Worm (Caenorhabditis elegans) whole organism, L2 larva: ENCODE measurements around the gene nep-12.

Experiments used
- C34F6.9 ChIP-seq: fragments of 150-350 bp; optimal IDR thresholded peaks from 2 replicates; lab custom pipeline; 2014; ENCODE audit warnings: missing biosample characterization, missing genetic modification characterization
- R02D3.7 ChIP-seq: fragments of 150-350 bp; optimal IDR thresholded peaks from 2 replicates; lab custom pipeline; 2014; ENCODE audit warnings: missing biosample characterization, missing genetic modification characterization
- Y55F3AM.14 ChIP-seq: fragments of 200-800 bp; sonication (Bioruptor generic); optimal IDR thresholded peaks from 2 replicates; lab custom pipeline; 2018; ENCODE audit warnings: mild to moderate bottlenecking, missing genetic modification characterization, missing compliant biosample characterization
- ZK546.5 ChIP-seq: sonication (generic microtip); optimal IDR thresholded peaks from 2 replicates; lab custom pipeline; 2017; ENCODE audit warnings: missing biosample characterization, missing genetic modification characterization
- alr-1 ChIP-seq: fragments of 150-350 bp; optimal IDR thresholded peaks from 2 replicates; lab custom pipeline; 2014; ENCODE audit warnings: missing biosample characterization, missing genetic modification characterization
- aly-2 ChIP-seq: fragments of 150-350 bp; optimal IDR thresholded peaks from 2 replicates; lab custom pipeline; 2014; ENCODE audit warnings: missing biosample characterization, missing genetic modification characterization
- ama-1 ChIP-seq: fragments of 150-350 bp; optimal IDR thresholded peaks from 2 replicates; lab custom pipeline; 2018; ENCODE audit warnings: inconsistent platforms
- blmp-1 ChIP-seq: sonication (generic microtip); optimal IDR thresholded peaks from 2 replicates; lab custom pipeline; 2017; ENCODE audit warnings: missing genetic modification characterization, mild to moderate bottlenecking, missing compliant biosample characterization, antibody characterized with exemption, moderate library complexity; ENCODE audit not compliant: insufficient read depth
- ceh-16 ChIP-seq: fragments of 150-350 bp; optimal IDR thresholded peaks from 2 replicates; lab custom pipeline; 2014; ENCODE audit warnings: missing biosample characterization, missing genetic modification characterization
- ceh-82 ChIP-seq: fragments of 150-350 bp; optimal IDR thresholded peaks from 2 replicates; lab custom pipeline; 2014; ENCODE audit warnings: missing biosample characterization, missing genetic modification characterization
- crh-2 ChIP-seq: sonication (generic microtip); optimal IDR thresholded peaks from 2 replicates; lab custom pipeline; 2017; ENCODE audit warnings: missing biosample characterization, missing genetic modification characterization
- dmd-4 ChIP-seq: sonication (generic microtip); optimal IDR thresholded peaks from 2 replicates; lab custom pipeline; 2017; ENCODE audit warnings: missing biosample characterization, missing genetic modification characterization
- elt-3 ChIP-seq: sonication (generic microtip); optimal IDR thresholded peaks from 2 replicates; lab custom pipeline; 2017; ENCODE audit warnings: missing biosample characterization, missing genetic modification characterization
- fos-1 ChIP-seq: fragments of 150-350 bp; optimal IDR thresholded peaks from 2 replicates; lab custom pipeline; 2014; ENCODE audit warnings: missing biosample characterization, missing genetic modification characterization
- gmeb-1 ChIP-seq: fragments of 150-350 bp; optimal IDR thresholded peaks from 2 replicates; lab custom pipeline; 2014; ENCODE audit warnings: missing biosample characterization, missing genetic modification characterization
- lin-11 ChIP-seq: fragments of 150-350 bp; sonication (generic microtip); optimal IDR thresholded peaks from 2 replicates; lab custom pipeline; 2014; ENCODE audit warnings: missing biosample characterization, missing genetic modification characterization, inconsistent platforms, mixed read lengths
- lin-13 ChIP-seq: fragments of 150-350 bp; optimal IDR thresholded peaks from 2 replicates; lab custom pipeline; 2014; ENCODE audit warnings: missing biosample characterization, missing genetic modification reagents, missing genetic modification characterization
- lsy-2 ChIP-seq, 2 experiments: fragments of 150-350 bp in 1 of 2; sonication (generic microtip) in 1 of 2; optimal IDR thresholded peaks; 2 replicates each; lab custom pipeline; 2014 to 2017; ENCODE audit warnings: missing biosample characterization in 2 of 2, missing genetic modification characterization in 2 of 2
- mab-5 ChIP-seq: fragments of 150-350 bp; optimal IDR thresholded peaks from 2 replicates; lab custom pipeline; 2014; ENCODE audit warnings: missing biosample characterization, missing genetic modification characterization
- mbf-1 ChIP-seq: sonication (generic microtip); optimal IDR thresholded peaks from 2 replicates; lab custom pipeline; 2017; ENCODE audit warnings: missing biosample characterization, missing genetic modification characterization
- mdl-1 ChIP-seq, 2 experiments: fragments of 150-350 bp in 1 of 2; sonication (generic microtip) in 1 of 2; optimal IDR thresholded peaks; 2 replicates each; lab custom pipeline; 2017; ENCODE audit warnings: missing biosample characterization in 2 of 2, missing genetic modification characterization in 2 of 2
- nhr-10 ChIP-seq: sonication (generic microtip); optimal IDR thresholded peaks from 2 replicates; lab custom pipeline; 2017; ENCODE audit warnings: missing biosample characterization, missing genetic modification characterization
- nhr-11 ChIP-seq: fragments of 150-350 bp; optimal IDR thresholded peaks from 2 replicates; lab custom pipeline; 2014; ENCODE audit warnings: missing biosample characterization, missing genetic modification characterization
- nhr-12 ChIP-seq: fragments of 150-350 bp; optimal IDR thresholded peaks from 2 replicates; lab custom pipeline; 2014; ENCODE audit warnings: missing biosample characterization, missing genetic modification characterization
- nhr-129 ChIP-seq: fragments of 150-350 bp; optimal IDR thresholded peaks from 2 replicates; lab custom pipeline; 2014; ENCODE audit warnings: missing biosample characterization, missing genetic modification characterization
- nhr-21 ChIP-seq: fragments of 150-350 bp; optimal IDR thresholded peaks from 2 replicates; lab custom pipeline; 2014; ENCODE audit warnings: missing biosample characterization, missing genetic modification characterization
- nhr-23 ChIP-seq: fragments of 150-350 bp; optimal IDR thresholded peaks from 2 replicates; lab custom pipeline; 2014; ENCODE audit warnings: missing biosample characterization, missing genetic modification reagents, missing genetic modification characterization
- nhr-237 ChIP-seq: fragments of 150-350 bp; optimal IDR thresholded peaks from 2 replicates; lab custom pipeline; 2014; ENCODE audit warnings: missing biosample characterization, missing genetic modification characterization
- nhr-25 ChIP-seq: fragments of 150-350 bp; sonication (generic microtip); optimal IDR thresholded peaks from 3 replicates; lab custom pipeline; 2014; ENCODE audit warnings: missing biosample characterization, missing genetic modification characterization
- nhr-77 ChIP-seq: fragments of 150-350 bp; optimal IDR thresholded peaks from 2 replicates; lab custom pipeline; 2014; ENCODE audit warnings: missing biosample characterization, missing genetic modification characterization
- peb-1 ChIP-seq: fragments of 150-350 bp; optimal IDR thresholded peaks from 2 replicates; lab custom pipeline; 2014; ENCODE audit warnings: missing biosample characterization, missing genetic modification characterization
- sem-4 ChIP-seq: fragments of 150-350 bp; optimal IDR thresholded peaks from 2 replicates; lab custom pipeline; 2014; ENCODE audit warnings: missing biosample characterization, missing genetic modification reagents, missing genetic modification characterization
- skn-1 ChIP-seq: sonication (generic microtip); optimal IDR thresholded peaks from 2 replicates; lab custom pipeline; 2017; ENCODE audit warnings: missing biosample characterization, missing genetic modification characterization
- sma-3 ChIP-seq: sonication (generic microtip); optimal IDR thresholded peaks from 2 replicates; lab custom pipeline; 2016; ENCODE audit warnings: missing genetic modification reagents, missing genetic modification characterization, missing compliant biosample characterization
- sma-9 ChIP-seq, 2 experiments: fragments of 150-350 bp in 1 of 2; sonication (generic microtip) in 1 of 2; optimal IDR thresholded peaks; 2 replicates each; lab custom pipeline; 2014 to 2016; ENCODE audit warnings: missing genetic modification characterization in 2 of 2, mild to moderate bottlenecking in 1 of 2, missing biosample characterization in 1 of 2, missing compliant biosample characterization in 1 of 2, missing genetic modification reagents in 1 of 2, moderate library complexity in 1 of 2
- unc-39 ChIP-seq: fragments of 150-350 bp; optimal IDR thresholded peaks from 2 replicates; lab custom pipeline; 2014; ENCODE audit warnings: missing biosample characterization, missing genetic modification characterization
- unc-55 ChIP-seq: fragments of 150-350 bp; sonication (generic microtip); optimal IDR thresholded peaks from 3 replicates; lab custom pipeline; 2014; ENCODE audit warnings: missing biosample characterization, missing genetic modification reagents, missing genetic modification characterization
- unc-62 ChIP-seq: fragments of 150-350 bp; optimal IDR thresholded peaks from 2 replicates; lab custom pipeline; 2014; ENCODE audit warnings: missing biosample characterization, missing genetic modification reagents, missing genetic modification characterization
- ztf-11 ChIP-seq: sonication (generic microtip); optimal IDR thresholded peaks from 2 replicates; lab custom pipeline; 2017; ENCODE audit warnings: missing biosample characterization, missing genetic modification characterization
- ztf-4 ChIP-seq: fragments of 150-350 bp; optimal IDR thresholded peaks from 2 replicates; lab custom pipeline; 2014; ENCODE audit warnings: missing biosample characterization, missing genetic modification characterization

Gene nep-12

DNA sequence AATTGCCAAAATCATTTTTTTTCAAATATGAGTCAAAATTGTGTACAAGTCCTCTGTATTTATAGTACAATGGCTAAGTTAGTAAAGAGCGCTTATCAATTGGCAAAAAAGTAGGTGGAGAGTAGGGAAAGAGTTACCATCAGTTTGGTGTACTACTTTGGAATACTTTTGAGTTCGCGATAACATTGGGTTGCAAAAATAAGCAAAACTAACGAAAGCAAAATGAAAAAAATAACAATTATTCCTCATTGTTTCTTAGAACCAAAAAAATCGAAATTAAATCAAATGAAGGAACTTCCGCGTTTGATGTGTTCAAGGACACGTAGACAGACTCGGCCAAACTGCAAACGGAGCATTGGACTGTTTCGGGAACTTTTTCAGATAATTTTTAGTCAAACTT is 27.6 kb downstream of the nep-12 start, which contains the start of gene C27D9.2:
C27D9.2 (minus strand) TSS at position 101 of the 400 bp plus-strand sequence.
- TF ChIP-seq ztf-4 (tag; lab: Kevin White, UChicago) (no peak), C34F6.9 (tag; lab: Kevin White, UChicago) (no peak), nhr-129 (tag; lab: Kevin White, UChicago) (no peak), crh-2 (tag; lab: Kevin White, UChicago) (no peak), nhr-10 (tag; lab: Kevin White, UChicago) (no peak), lsy-2 (tag; optimal IDR thresholded peaks at IDR 0.05; lab: Kevin White, UChicago) (no peak)

ce11 chrII:4755654-4756053 is 28.7 kb downstream of the nep-12 start:
- no peak for TF ChIP-seq aly-2 (tag; lab: Kevin White, UChicago)

DNA sequence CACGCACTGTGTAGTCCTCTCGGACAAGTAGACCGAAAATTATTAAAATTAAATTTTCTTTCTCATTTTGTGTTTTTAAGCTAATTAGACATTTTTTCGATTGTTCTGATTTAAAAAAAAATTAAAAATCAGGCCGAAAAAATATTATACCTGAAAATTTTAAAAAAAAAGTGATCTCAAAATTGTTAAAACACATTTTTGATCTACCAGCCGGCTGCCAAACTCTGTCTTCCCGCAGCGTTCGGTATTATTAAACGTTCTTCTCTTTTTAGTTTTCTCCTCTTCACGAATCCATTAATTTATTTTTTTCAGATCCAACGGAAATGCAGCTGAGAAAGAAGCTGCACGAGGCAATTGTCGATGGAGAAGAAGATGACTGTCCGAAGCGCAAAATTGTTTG is 31.2 kb downstream of the nep-12 start, which contains the start of gene C27D9.1:
C27D9.1 (plus strand) TSS at position 281 of the 400 bp plus-strand sequence.
- TF ChIP-seq alr-1 (tag; lab: Kevin White, UChicago) = no peak
- TF ChIP-seq gmeb-1 = no peak
- no peak for TF ChIP-seq unc-39
- TF ChIP-seq ama-1 (lab: Kevin White, UChicago) = no peak
- TF ChIP-seq Y55F3AM.14 = no peak
- no peak for TF ChIP-seq ceh-16 (tag; lab: Kevin White, UChicago)
- TF ChIP-seq nhr-25 = no peak
- no peak for TF ChIP-seq ceh-82 (tag; lab: Kevin White, UChicago)

DNA sequence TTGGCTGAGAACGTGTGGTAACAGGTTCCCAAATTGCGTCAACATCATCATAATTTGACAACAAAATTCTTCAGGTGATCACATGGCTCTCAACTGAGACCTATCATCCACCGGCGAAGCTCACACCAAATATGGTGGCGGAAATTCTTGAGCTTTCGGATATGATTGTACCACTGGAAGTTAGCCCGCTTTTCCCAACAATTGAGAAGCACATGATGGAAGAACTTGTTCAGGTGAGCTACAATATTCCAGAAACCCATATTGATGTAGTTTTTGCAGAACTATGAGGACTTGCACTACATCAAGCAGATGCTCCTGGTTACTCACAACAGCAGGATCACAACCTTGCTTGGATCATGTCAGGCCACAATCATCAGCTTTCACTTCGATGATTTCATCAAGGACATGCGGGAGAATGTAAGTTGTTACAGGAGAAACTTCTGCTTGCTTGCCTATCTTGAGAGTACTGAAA is 32.0 kb downstream of the nep-12 start, which contains the start of gene F41C3.1:
F41C3.1 (plus strand) TSS at position 51 of the 472 bp plus-strand sequence.
- TF ChIP-seq alr-1 (tag; lab: Kevin White, UChicago) (no peak), unc-39 (no peak), mbf-1 (no peak), crh-2 (tag; lab: Kevin White, UChicago) (no peak), fos-1 (tag; lab: Kevin White, UChicago) (no peak), lin-11 (tag; lab: Kevin White, UChicago) (no peak), nhr-10 (tag; lab: Kevin White, UChicago) (no peak), gmeb-1 (no peak)

DNA sequence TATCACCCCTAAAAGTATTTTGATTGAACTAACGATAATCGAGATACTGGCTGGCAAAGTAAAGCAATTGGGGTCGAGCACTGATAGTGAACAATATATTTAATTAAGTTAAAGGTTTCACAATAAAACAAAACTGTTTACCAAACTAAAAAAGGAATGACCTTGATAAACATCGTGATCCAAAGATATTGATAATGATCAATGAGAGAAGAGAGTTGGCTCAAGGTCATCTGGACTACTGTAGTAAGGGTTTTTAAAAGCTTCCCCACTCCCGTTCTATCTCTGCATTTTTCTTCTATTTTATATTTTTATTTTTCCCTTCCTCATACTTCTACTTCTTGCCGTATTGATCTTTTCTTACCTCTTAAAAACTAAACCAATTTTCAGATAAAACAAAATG is 34.8 kb downstream of the nep-12 start, which contains the start of gene F41C3.2:
F41C3.2 (plus strand) TSS at position 388 of the 400 bp plus-strand sequence.
- TF ChIP-seq ceh-16 (tag; lab: Kevin White, UChicago) (no peak), lin-13 (no peak), alr-1 (tag; lab: Kevin White, UChicago) (no peak), dmd-4 (tag; lab: Kevin White, UChicago) (no peak), blmp-1 (tag; lab: Kevin White, UChicago) (peak; percentile 33), nhr-25 (peak; percentile 35), sma-3 (GFP tag; lab: Kevin White, UChicago) (no peak), unc-62 (GFP tag; lab: Kevin White, UChicago) (no peak), nhr-129 (tag; lab: Kevin White, UChicago) (no peak), elt-3 (tag; lab: Kevin White, UChicago) (no peak), Y55F3AM.14 (no peak), nhr-12 (tag; lab: Kevin White, UChicago) (no peak), skn-1 (tag; lab: Kevin White, UChicago) (no peak), mdl-1 (tag; optimal IDR thresholded peaks at IDR 0.05; lab: Kevin White, UChicago) (no peak), ama-1 (lab: Kevin White, UChicago) (peak; percentile 41), nhr-237 (tag; lab: Kevin White, UChicago) (no peak), nhr-23 (tag; lab: Kevin White, UChicago) (no peak), R02D3.7 (tag; lab: Kevin White, UChicago) (no peak), crh-2 (tag; lab: Kevin White, UChicago) (no peak), aly-2 (tag; lab: Kevin White, UChicago) (no peak), peb-1 (tag; lab: Kevin White, UChicago) (no peak), nhr-77 (tag; lab: Kevin White, UChicago) (no peak), ztf-11 (tag; lab: Kevin White, UChicago) (no peak), C34F6.9 (tag; lab: Kevin White, UChicago) (no peak), sma-9 (GFP tag; optimal IDR thresholded peaks at IDR 0.05; lab: Kevin White, UChicago) (peak; percentile 57), sma-9 (tag; optimal IDR thresholded peaks at IDR 0.05; lab: Kevin White, UChicago) (no peak), mab-5 (no peak), unc-55 (GFP tag; lab: Kevin White, UChicago) (no peak), ZK546.5 (tag; lab: Kevin White, UChicago) (no peak), nhr-21 (tag; lab: Kevin White, UChicago) (peak; percentile 4), nhr-11 (tag; lab: Kevin White, UChicago) (no peak), sem-4 (no peak)
